Fruit fly (Drosophila melanogaster): ENCODE measurements around the gene CG46270.

Gene CG46270

DNA sequence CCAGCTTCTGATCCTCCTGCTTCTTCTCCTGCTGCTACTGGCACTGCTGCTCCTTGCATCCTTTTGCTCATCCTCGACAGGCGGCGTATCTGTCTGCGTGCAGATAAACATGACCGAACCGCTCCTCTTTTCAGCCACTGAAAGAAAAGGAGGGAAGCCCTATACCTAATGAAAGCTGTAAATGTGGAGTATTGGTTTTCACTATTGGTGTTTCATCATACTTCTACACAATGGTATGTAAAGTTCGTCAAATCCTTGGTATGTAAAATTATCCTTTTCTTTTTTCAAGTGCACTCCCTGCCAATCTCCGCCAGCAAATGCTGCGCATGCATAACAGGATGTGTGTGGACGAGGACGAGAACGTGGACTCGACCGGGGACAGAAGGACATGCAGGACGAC is at the start of gene CG46270:
Gene CG46270 (minus strand): TSS at position 101 of the 400 bp plus-strand sequence.
- no peak for TF ChIP-seq CG1620 (GFP tag; optimal IDR thresholded peaks at IDR 0.05)
- no peak for TF ChIP-seq CG5204 (GFP tag; optimal IDR thresholded peaks at IDR 0.05)
- TF ChIP-seq cic (GFP tag; optimal IDR thresholded peaks at IDR 0.05) = no peak
- no peak for TF ChIP-seq CG7045 (GFP tag; optimal IDR thresholded peaks at IDR 0.05)

DNA sequence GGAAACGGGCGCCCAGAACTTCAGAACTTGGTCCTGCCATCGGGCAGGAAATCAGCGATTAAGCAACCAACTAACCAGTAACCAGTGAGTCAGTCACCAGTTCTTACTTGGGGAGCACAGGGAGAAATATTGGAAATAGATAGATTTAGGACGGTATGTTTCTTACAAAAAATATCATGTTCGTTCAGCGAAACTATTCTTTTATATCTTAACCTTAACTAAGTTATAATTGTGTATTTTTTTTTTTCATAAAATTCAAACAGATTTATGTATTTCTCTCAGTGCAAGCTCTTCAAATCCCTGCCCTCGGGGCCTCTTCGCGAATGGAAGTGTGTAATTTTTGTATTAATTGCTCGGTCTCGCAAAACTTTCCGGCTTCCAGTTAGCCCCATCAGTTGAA is 47.7 kb upstream of the CG46270 start:
- TF ChIP-seq ovo (GFP tag; optimal IDR thresholded peaks at IDR 0.05) (no peak), cic (GFP tag; optimal IDR thresholded peaks at IDR 0.05) (no peak), bab1 (GFP tag; optimal IDR thresholded peaks at IDR 0.05) (no peak), CG33017 (tag; optimal IDR thresholded peaks at IDR 0.05) (no peak), Clk (GFP tag; optimal IDR thresholded peaks at IDR 0.05) (no peak), CG12768 (GFP tag; optimal IDR thresholded peaks at IDR 0.05) (no peak), Crg-1 (GFP tag; optimal IDR thresholded peaks at IDR 0.05) (no peak), CG14711 (tag; optimal IDR thresholded peaks at IDR 0.05) (no peak), Hr96 (GFP tag; optimal IDR thresholded peaks at IDR 0.05) (no peak), CG1620 (GFP tag; optimal IDR thresholded peaks at IDR 0.05) (no peak), cnc (optimal IDR thresholded peaks at IDR 0.05) (no peak), tj (GFP tag; optimal IDR thresholded peaks at IDR 0.05) (no peak), pad (GFP tag; optimal IDR thresholded peaks at IDR 0.05) (no peak), CG5204 (GFP tag; optimal IDR thresholded peaks at IDR 0.05) (no peak), Mnt (GFP tag; optimal IDR thresholded peaks at IDR 0.05) (no peak), toe (GFP tag; optimal IDR thresholded peaks at IDR 0.05) (no peak), CG11617 (GFP tag; optimal IDR thresholded peaks at IDR 0.05) (no peak), CG7101 (tag; optimal IDR thresholded peaks at IDR 0.05) (no peak), kay (GFP tag; ENCODE audit: borderline replicate concordance) (no peak), CG7045 (GFP tag; optimal IDR thresholded peaks at IDR 0.05) (no peak)

DNA sequence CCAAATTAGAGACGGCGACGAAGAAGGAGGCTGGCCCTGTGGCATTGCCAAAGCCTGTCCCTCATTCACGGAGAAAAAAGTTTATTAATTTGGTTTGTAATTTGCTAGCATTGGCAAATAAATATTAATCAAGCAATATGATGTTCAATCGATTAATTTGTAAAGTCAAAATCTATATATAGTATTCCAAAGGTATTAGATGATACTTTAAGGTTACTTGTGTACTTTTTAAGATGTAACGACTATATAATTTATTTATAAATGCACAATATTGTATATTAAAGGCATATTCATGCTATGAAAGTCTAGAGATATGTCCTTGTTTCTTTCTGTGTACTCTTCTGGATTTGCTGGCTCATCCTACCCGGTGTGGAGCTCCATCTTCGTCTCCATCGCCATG is 43.5 kb upstream of the CG46270 start:
- TF ChIP-seq CG33017 (tag; optimal IDR thresholded peaks at IDR 0.05) = no peak
- no peak for TF ChIP-seq tj (GFP tag; optimal IDR thresholded peaks at IDR 0.05)
- no peak for TF ChIP-seq Mnt (GFP tag; optimal IDR thresholded peaks at IDR 0.05)
- no peak for TF ChIP-seq ovo (GFP tag; optimal IDR thresholded peaks at IDR 0.05)

DNA sequence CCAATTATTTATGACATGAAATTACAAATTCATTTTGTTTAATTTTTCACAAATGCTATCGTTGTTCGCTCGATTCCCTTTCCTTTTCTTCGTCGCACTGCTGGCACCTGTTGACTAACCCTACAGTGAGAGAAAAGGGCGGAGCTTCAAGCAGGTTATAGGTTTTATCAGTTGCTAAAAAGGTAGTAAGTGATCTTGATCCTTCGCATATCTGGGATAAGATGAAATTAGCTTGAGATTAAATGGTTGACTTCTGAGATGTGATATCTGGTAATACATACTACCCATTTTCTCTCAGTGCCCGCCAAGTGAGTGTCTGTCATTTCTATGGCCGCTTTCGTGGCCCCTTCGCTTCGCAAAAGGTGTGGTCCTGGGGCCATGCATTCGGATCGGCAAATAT is 40.0 kb upstream of the CG46270 start:
- no peak for TF ChIP-seq toe (GFP tag; optimal IDR thresholded peaks at IDR 0.05)
- no peak for TF ChIP-seq CG14711 (tag; optimal IDR thresholded peaks at IDR 0.05)
- no peak for TF ChIP-seq bab1 (GFP tag; optimal IDR thresholded peaks at IDR 0.05)
- no peak for TF ChIP-seq pad (GFP tag; optimal IDR thresholded peaks at IDR 0.05)
- no peak for TF ChIP-seq Clk (GFP tag; optimal IDR thresholded peaks at IDR 0.05)
- no peak for TF ChIP-seq CG1620 (GFP tag; optimal IDR thresholded peaks at IDR 0.05)
- no peak for TF ChIP-seq CG5204 (GFP tag; optimal IDR thresholded peaks at IDR 0.05)
- no peak for TF ChIP-seq ovo (GFP tag; optimal IDR thresholded peaks at IDR 0.05)
- no peak for TF ChIP-seq CG33017 (tag; optimal IDR thresholded peaks at IDR 0.05)
- TF ChIP-seq tj (GFP tag; optimal IDR thresholded peaks at IDR 0.05) = no peak
- TF ChIP-seq CG7045 (GFP tag; optimal IDR thresholded peaks at IDR 0.05) = no peak
- no peak for TF ChIP-seq cic (GFP tag; optimal IDR thresholded peaks at IDR 0.05)
- no peak for TF ChIP-seq Crg-1 (GFP tag; optimal IDR thresholded peaks at IDR 0.05)
- no peak for TF ChIP-seq cnc (optimal IDR thresholded peaks at IDR 0.05)

DNA sequence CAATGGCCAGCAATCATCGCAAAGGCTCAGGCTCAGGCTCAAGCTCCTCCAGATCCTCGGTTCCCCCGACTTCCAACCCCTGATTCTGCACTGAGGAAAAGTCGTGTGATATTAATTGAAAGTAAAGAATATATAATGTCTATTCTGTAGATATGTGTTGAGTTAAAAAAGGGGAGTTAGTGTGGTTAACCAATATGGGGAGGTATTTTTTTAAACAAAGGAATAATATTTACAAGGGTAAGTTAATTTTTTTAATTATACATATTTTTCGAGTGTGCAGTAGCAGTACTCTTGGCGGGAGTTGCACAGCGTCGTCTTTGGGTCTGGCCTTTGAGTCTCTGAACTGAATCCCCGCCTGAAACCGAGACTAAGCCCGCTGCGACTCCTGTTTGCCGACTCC is 38.1 kb upstream of the CG46270 start:
- TF ChIP-seq Clk (GFP tag; optimal IDR thresholded peaks at IDR 0.05) = no peak
- TF ChIP-seq Hr96 (GFP tag; optimal IDR thresholded peaks at IDR 0.05) = no peak
- TF ChIP-seq CG1620 (GFP tag; optimal IDR thresholded peaks at IDR 0.05) = no peak
- no peak for TF ChIP-seq CG14711 (tag; optimal IDR thresholded peaks at IDR 0.05)
- TF ChIP-seq Crg-1 (GFP tag; optimal IDR thresholded peaks at IDR 0.05) = no peak
- TF ChIP-seq tj (GFP tag; optimal IDR thresholded peaks at IDR 0.05) = no peak
- TF ChIP-seq kay (GFP tag; ENCODE audit: borderline replicate concordance) = no peak
- no peak for TF ChIP-seq ovo (GFP tag; optimal IDR thresholded peaks at IDR 0.05)
- TF ChIP-seq Mnt (GFP tag; optimal IDR thresholded peaks at IDR 0.05) = no peak
- TF ChIP-seq toe (GFP tag; optimal IDR thresholded peaks at IDR 0.05) = no peak
- TF ChIP-seq pad (GFP tag; optimal IDR thresholded peaks at IDR 0.05) = no peak
- TF ChIP-seq cnc (optimal IDR thresholded peaks at IDR 0.05) = no peak
- no peak for TF ChIP-seq CG7045 (GFP tag; optimal IDR thresholded peaks at IDR 0.05)
- TF ChIP-seq CG5204 (GFP tag; optimal IDR thresholded peaks at IDR 0.05) = no peak
- TF ChIP-seq CG11617 (GFP tag; optimal IDR thresholded peaks at IDR 0.05) = no peak
- no peak for TF ChIP-seq bab1 (GFP tag; optimal IDR thresholded peaks at IDR 0.05)
- no peak for TF ChIP-seq CG33017 (tag; optimal IDR thresholded peaks at IDR 0.05)
- no peak for TF ChIP-seq cic (GFP tag; optimal IDR thresholded peaks at IDR 0.05)
- TF ChIP-seq CG12768 (GFP tag; optimal IDR thresholded peaks at IDR 0.05) = no peak

DNA sequence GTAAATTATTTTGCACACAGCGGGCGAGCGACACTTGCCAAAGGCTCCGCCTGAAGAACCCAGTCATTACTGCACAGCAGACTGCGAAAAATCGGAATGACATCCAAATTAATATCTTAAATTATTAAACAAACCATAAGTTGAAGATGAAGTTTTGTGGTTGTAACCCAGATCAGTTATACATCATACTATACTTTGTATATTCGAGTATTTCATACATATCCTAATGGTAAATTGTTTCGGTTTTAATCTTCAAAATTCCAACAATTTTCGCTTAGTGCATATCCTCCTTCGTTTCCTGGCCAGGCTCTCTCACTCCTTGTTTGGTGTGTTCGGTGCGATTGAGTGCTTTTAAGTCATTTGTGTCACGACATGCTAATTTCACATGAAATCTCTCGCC is 35.3 kb upstream of the CG46270 start:
- TF ChIP-seq toe (GFP tag; optimal IDR thresholded peaks at IDR 0.05) = no peak
- TF ChIP-seq CG11617 (GFP tag; optimal IDR thresholded peaks at IDR 0.05) = no peak
- TF ChIP-seq Mnt (GFP tag; optimal IDR thresholded peaks at IDR 0.05) = no peak
- TF ChIP-seq CG7101 (tag; optimal IDR thresholded peaks at IDR 0.05) = no peak
- no peak for TF ChIP-seq CG12768 (GFP tag; optimal IDR thresholded peaks at IDR 0.05)
- no peak for TF ChIP-seq CG14711 (tag; optimal IDR thresholded peaks at IDR 0.05)
- no peak for TF ChIP-seq kay (GFP tag; ENCODE audit: borderline replicate concordance)

DNA sequence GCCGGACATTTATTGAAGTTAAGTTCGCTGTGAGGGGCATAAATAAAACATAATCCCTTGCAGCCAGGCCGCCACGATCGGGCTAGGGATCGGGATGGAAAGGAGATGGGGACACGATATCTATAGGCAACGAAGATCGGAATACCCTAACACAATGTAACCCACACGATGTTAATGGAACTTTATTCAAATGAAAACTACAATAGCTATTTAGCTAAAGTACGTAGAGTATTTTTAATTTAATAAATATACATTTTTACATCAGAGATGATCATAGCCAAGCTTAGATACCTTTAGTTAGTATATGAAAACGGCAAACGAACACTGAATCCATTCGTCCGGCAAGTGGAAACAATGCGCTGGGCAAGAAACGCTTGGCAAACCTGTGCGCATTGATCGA is 26.7 kb upstream of the CG46270 start:
- TF ChIP-seq CG7101 (tag; optimal IDR thresholded peaks at IDR 0.05) = no peak

Measured in whole organism, adult.